Fruit fly (Drosophila melanogaster): ENCODE measurements around the gene CG15599.

Gene CG15599

dm6 chrX:15709984-15710750 is 21.5 kb upstream of the CG15599 start, which contains the start of the genes CG9281 and CG15601 (continued):
- TF ChIP-seq E2f2 (GFP tag; IDR thresholded peaks at IDR 0.05) (no peak), CG9727 (GFP tag; optimal IDR thresholded peaks at IDR 0.05) (no peak), Sin3A (optimal IDR thresholded peaks at IDR 0.05) (peak; percentile 23), BtbVII (GFP tag; optimal IDR thresholded peaks at IDR 0.05) (peak; percentile 2), sob (GFP tag; IDR thresholded peaks at IDR 0.05) (peak; percentile 42; the same call in 1 of the 2 replicates), Eip74EF (GFP tag; optimal IDR thresholded peaks at IDR 0.05) (no peak), bsh (GFP tag; optimal IDR thresholded peaks at IDR 0.05) (no peak), CG1024 (GFP tag; IDR thresholded peaks at IDR 0.05) (no peak), HmgZ (tag; optimal IDR thresholded peaks at IDR 0.05) (no peak), lab (GFP tag; optimal IDR thresholded peaks at IDR 0.05) (no peak), CG4424 (GFP tag; optimal IDR thresholded peaks at IDR 0.05) (no peak), D (optimal IDR thresholded peaks at IDR 0.05) (peak; percentile 55), D (GFP tag; optimal IDR thresholded peaks at IDR 0.05) (no peak), Aef1 (GFP tag; IDR thresholded peaks at IDR 0.05) (no peak), Optix (GFP tag; IDR thresholded peaks at IDR 0.05) (no peak), bigmax (GFP tag; optimal IDR thresholded peaks at IDR 0.05) (no peak), Stat92E (GFP tag; optimal IDR thresholded peaks at IDR 0.05) (no peak), Abd-B (GFP tag; optimal IDR thresholded peaks at IDR 0.05) (no peak), Deaf1 (tag; optimal IDR thresholded peaks at IDR 0.05) (peak; percentile 67), CG8089 (GFP tag; optimal IDR thresholded peaks at IDR 0.05) (no peak), abd-A (tag; optimal IDR thresholded peaks at IDR 0.05) (no peak), CG18476 (GFP tag; optimal IDR thresholded peaks at IDR 0.05) (no peak), cg (GFP tag; optimal IDR thresholded peaks at IDR 0.05) (peak; percentile 93), Nf-YB (GFP tag; optimal IDR thresholded peaks at IDR 0.05) (no peak), CG3407 (GFP tag; optimal IDR thresholded peaks at IDR 0.05) (no peak), Drgx (GFP tag; IDR thresholded peaks at IDR 0.05) (no peak), gfzf (GFP tag; optimal IDR thresholded peaks at IDR 0.05) (peak; percentile 80), Oaz (GFP tag; IDR thresholded peaks at IDR 0.05) (no peak), Nf-YC (tag; optimal IDR thresholded peaks at IDR 0.05) (peak; percentile 24), dmrt11E (tag; optimal IDR thresholded peaks at IDR 0.05) (no peak), repo (GFP tag; optimal IDR thresholded peaks at IDR 0.05) (no peak), CG4854 (GFP tag; optimal IDR thresholded peaks at IDR 0.05) (no peak), mld (GFP tag; IDR thresholded peaks at IDR 0.05; ENCODE audit: partially characterized antibody) (no peak), maf-S (GFP tag; optimal IDR thresholded peaks at IDR 0.05) (no peak), H2.0 (GFP tag; IDR thresholded peaks at IDR 0.05) (no peak), so (GFP tag; IDR thresholded peaks at IDR 0.05) (no peak), Vsx1 (GFP tag; optimal IDR thresholded peaks at IDR 0.05) (no peak), Xbp1 (GFP tag; optimal IDR thresholded peaks at IDR 0.05) (peak; percentile 8), Ravus (GFP tag; IDR thresholded peaks at IDR 0.05) (no peak), CG1792 (GFP tag; optimal IDR thresholded peaks at IDR 0.05) (no peak), her (GFP tag; optimal IDR thresholded peaks at IDR 0.05) (peak; percentile 36), tap (tag; optimal IDR thresholded peaks at IDR 0.05) (no peak), CG1603 (tag; optimal IDR thresholded peaks at IDR 0.05) (peak; percentile 52), E2f1 (GFP tag; IDR thresholded peaks at IDR 0.05) (peak; percentile 43; the same call in 1 of the 2 replicates), Fer3 (tag; optimal IDR thresholded peaks at IDR 0.05) (no peak), gt (GFP tag; IDR thresholded peaks at IDR 0.05) (no peak), row (GFP tag; IDR thresholded peaks at IDR 0.05) (peak; percentile 44; the same call in 2 of the 3 replicates), lov (optimal IDR thresholded peaks at IDR 0.05) (no peak), lov (GFP tag; IDR thresholded peaks at IDR 0.05) (no peak), chn (GFP tag; optimal IDR thresholded peaks at IDR 0.05) (no peak)

Measured in whole organism, embryonic.